Worm (Caenorhabditis elegans): ENCODE data around the gene gid-7.

DNA sequence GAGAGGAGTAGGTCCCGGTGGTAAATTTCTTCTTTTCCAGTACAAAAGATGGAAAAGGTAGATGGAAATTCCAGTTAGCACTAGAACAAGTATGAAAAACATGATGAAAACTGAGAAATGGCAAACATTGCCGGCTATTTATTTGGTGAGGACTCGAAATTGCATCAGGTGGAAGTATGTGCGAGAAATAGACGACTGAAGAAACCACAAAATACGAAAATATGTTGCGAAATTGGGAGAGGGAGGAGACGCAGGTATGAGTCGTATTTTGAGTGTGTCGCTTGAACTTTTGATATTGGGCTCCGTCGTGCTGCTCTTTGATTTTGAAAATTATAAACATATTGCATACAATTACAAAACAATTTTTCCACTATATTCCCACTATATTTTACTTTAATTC lies 46.5 kb upstream of the gid-7 start, which contains the start of gene cyp-33C8:
- TF ChIP-seq klf-2 (GFP tag; conservative IDR thresholded peaks at IDR 0.05): no peak
- no peak for TF ChIP-seq med-1 (GFP tag; optimal IDR thresholded peaks at IDR 0.05; ENCODE audit: insufficient read depth)
- no peak for TF ChIP-seq ztf-23 (GFP tag; IDR thresholded peaks at IDR 0.05)
- TF ChIP-seq tab-1 (GFP tag; IDR thresholded peaks at IDR 0.05): no peak
- TF ChIP-seq flt-1 (GFP tag; IDR thresholded peaks at IDR 0.05): no peak
- TF ChIP-seq T22C8.4 (GFP tag; IDR thresholded peaks at IDR 0.05): no peak
- no peak for TF ChIP-seq ztf-29 (GFP tag; IDR thresholded peaks at IDR 0.05)

All from whole organism, midembryonic.